Worm (Caenorhabditis elegans): ENCODE results near the gene clec-27.

- TF ChIP-seq nhr-11 (tag; optimal IDR thresholded peaks at IDR 0.05): no peak
- no peak for TF ChIP-seq zip-5 (tag; optimal IDR thresholded peaks at IDR 0.05)
Observed at ce11 chrV:16869740-16870139, 15.3 kb downstream of the clec-27 start, which contains the start of gene clec-33.
